Fruit fly (Drosophila melanogaster) whole organism, embryonic: ENCODE results near the gene CG17321.
A peak's percentile ranks its signal among the peaks of the same experiment; 100 is the strongest.

Experiments used
- ATbp ChIP-seq: fragments of 200-800 bp; sonication (Bioruptor generic); optimal IDR thresholded peaks from 2 replicates; lab custom pipeline; 2017; ENCODE audit warnings: missing biosample characterization, mild to moderate bottlenecking, missing genetic modification characterization, missing genetic modification reagents
- Ada2b ChIP-seq: fragments of 200-800 bp; sonication (Bioruptor generic); IDR thresholded peaks from 2 replicates; pipeline ENCODE4 v1.3.6; 2022; ENCODE audit warnings: missing biosample characterization, missing genetic modification characterization
- CG10654 ChIP-seq: fragments of 200-800 bp; sonication (Bioruptor generic); optimal IDR thresholded peaks from 2 replicates; lab custom pipeline; 2016; ENCODE audit warnings: missing biosample characterization, missing genetic modification characterization
- CG15601 ChIP-seq: fragments of 200-800 bp; sonication (Bioruptor generic); optimal IDR thresholded peaks from 3 replicates; lab custom pipeline; 2019; ENCODE audit warnings: missing biosample characterization, mild to moderate bottlenecking, missing genetic modification characterization, moderate library complexity
- CG15696 ChIP-seq: fragments of 200-800 bp; sonication (Bioruptor generic); optimal IDR thresholded peaks from 2 replicates; lab custom pipeline; 2019; ENCODE audit warnings: missing biosample characterization, mild to moderate bottlenecking, missing genetic modification characterization, moderate library complexity
- CG16779 ChIP-seq: fragments of 200-800 bp; sonication (Bioruptor generic); IDR thresholded peaks from 2 replicates; pipeline ENCODE4 v1.3.6; 2022; ENCODE audit warnings: missing biosample characterization, missing genetic modification characterization
- CG16813 ChIP-seq: fragments of 200-800 bp; sonication (Bioruptor generic); IDR thresholded peaks from 3 replicates; pipeline ENCODE4 v1.3.6; 2022; ENCODE audit warnings: missing biosample characterization, missing genetic modification characterization; ENCODE audit not compliant: partially characterized antibody
- CG17359 ChIP-seq: fragments of 200-800 bp; sonication (Bioruptor generic); optimal IDR thresholded peaks from 3 replicates; lab custom pipeline; 2018; ENCODE audit warnings: missing biosample characterization, mild to moderate bottlenecking, missing genetic modification characterization, moderate library complexity
- CG32767 ChIP-seq: fragments of 200-800 bp; sonication (Bioruptor generic); IDR thresholded peaks from 2 replicates; pipeline ENCODE4 v1.3.6; 2022; ENCODE audit warnings: missing biosample characterization, missing genetic modification characterization
- CG3407 ChIP-seq: fragments of 200-800 bp; sonication (Bioruptor generic); optimal IDR thresholded peaks from 2 replicates; lab custom pipeline; 2018; ENCODE audit warnings: missing biosample characterization, mild to moderate bottlenecking, missing genetic modification characterization
- CG4282 ChIP-seq: fragments of 200-800 bp; sonication (Bioruptor generic); optimal IDR thresholded peaks from 2 replicates; lab custom pipeline; 2016; ENCODE audit warnings: missing biosample characterization, missing genetic modification characterization
- CG4730 ChIP-seq: fragments of 200-800 bp; sonication (Bioruptor generic); IDR thresholded peaks from 2 replicates; pipeline ENCODE4 v1.3.6; 2022; ENCODE audit warnings: missing biosample characterization, missing genetic modification characterization
- CG6254 ChIP-seq: fragments of 200-800 bp; sonication (Bioruptor generic); optimal IDR thresholded peaks from 3 replicates; lab custom pipeline; 2017; ENCODE audit warnings: mild to moderate bottlenecking, missing biosample characterization, missing genetic modification reagents, missing genetic modification characterization
- CG6765 ChIP-seq: fragments of 200-800 bp; sonication (Bioruptor generic); optimal IDR thresholded peaks from 3 replicates; lab custom pipeline; 2017; ENCODE audit warnings: missing biosample characterization, mild to moderate bottlenecking, missing genetic modification characterization
- CG8944 ChIP-seq: fragments of 200-800 bp; sonication (Bioruptor generic); optimal IDR thresholded peaks from 3 replicates; lab custom pipeline; 2016; ENCODE audit warnings: missing biosample characterization, missing genetic modification characterization
- CG9727 ChIP-seq: fragments of 200-800 bp; sonication (Bioruptor generic); optimal IDR thresholded peaks from 3 replicates; lab custom pipeline; 2017; ENCODE audit warnings: missing biosample characterization, mild to moderate bottlenecking, missing genetic modification characterization
- Deaf1 ChIP-seq: fragments of 200-800 bp; optimal IDR thresholded peaks from 3 replicates; lab custom pipeline; 2019; ENCODE audit warnings: missing biosample characterization, mild to moderate bottlenecking, missing genetic modification characterization, moderate library complexity
- Dfd ChIP-seq, 2 experiments: fragments of >200 bp; optimal IDR thresholded peaks; 2 replicates each; lab custom pipeline; 2017; ENCODE audit warnings: missing biosample characterization in 2 of 2, missing genetic modification characterization in 2 of 2
- Elba2 ChIP-seq: fragments of 200-800 bp; sonication (Bioruptor generic); optimal IDR thresholded peaks from 3 replicates; lab custom pipeline; 2016; ENCODE audit warnings: missing biosample characterization, missing genetic modification characterization
- Gug ChIP-seq: fragments of 200-800 bp; sonication (Bioruptor generic); IDR thresholded peaks from 4 replicates; pipeline ENCODE4 v1.3.6; 2022; ENCODE audit warnings: missing biosample characterization, missing genetic modification characterization
- Hr78 ChIP-seq, 2 experiments: fragments of 200-800 bp in 1 of 2; fragments of >200 bp in 1 of 2; sonication (Bioruptor generic) in 1 of 2; optimal IDR thresholded peaks; 2 replicates each; lab custom pipeline; 2017 to 2019; ENCODE audit warnings: missing biosample characterization in 2 of 2, missing genetic modification characterization in 2 of 2, mild to moderate bottlenecking in 1 of 2, moderate library complexity in 1 of 2
- Mad ChIP-seq: fragments of 200-800 bp; sonication (Bioruptor generic); optimal IDR thresholded peaks from 2 replicates; lab custom pipeline; 2016; ENCODE audit warnings: missing biosample characterization, missing genetic modification characterization
- Meics ChIP-seq: fragments of 200-800 bp; sonication (Bioruptor generic); optimal IDR thresholded peaks from 2 replicates; lab custom pipeline; 2017; ENCODE audit warnings: missing biosample characterization, mild to moderate bottlenecking, missing genetic modification characterization
- Pdp1 ChIP-seq, 2 experiments: fragments of 200-800 bp; sonication (Bioruptor generic); optimal IDR thresholded peaks; 3 replicates each; lab custom pipeline; 2016; ENCODE audit warnings: missing biosample characterization in 2 of 2, missing genetic modification characterization in 2 of 2, mild to moderate bottlenecking in 1 of 2, moderate library complexity in 1 of 2
- Scr ChIP-seq: fragments of 200-800 bp; sonication (Bioruptor generic); IDR thresholded peaks from 2 replicates; pipeline ENCODE4 v1.3.6; 2022; ENCODE audit warnings: missing biosample characterization, missing genetic modification characterization; ENCODE audit not compliant: partially characterized antibody
- Sry-β ChIP-seq: fragments of 200-800 bp; sonication (Bioruptor generic); optimal IDR thresholded peaks from 2 replicates; lab custom pipeline; 2018; ENCODE audit warnings: missing biosample characterization, mild to moderate bottlenecking, missing genetic modification characterization, moderate library complexity
- btn ChIP-seq: fragments of 200-800 bp; sonication (Bioruptor generic); optimal IDR thresholded peaks from 2 replicates; lab custom pipeline; 2016; ENCODE audit warnings: missing biosample characterization, missing genetic modification characterization
- dm ChIP-seq: fragments of 200-800 bp; sonication (Bioruptor generic); optimal IDR thresholded peaks from 3 replicates; lab custom pipeline; 2016; ENCODE audit warnings: missing biosample characterization, missing genetic modification characterization
- hb ChIP-seq: fragments of 200-800 bp; sonication (Bioruptor generic); IDR thresholded peaks from 3 replicates; pipeline ENCODE4 v1.3.6; 2022; ENCODE audit warnings: missing biosample characterization, missing genetic modification characterization; ENCODE audit not compliant: partially characterized antibody
- jigr1 ChIP-seq: fragments of 200-800 bp; sonication (Bioruptor generic); IDR thresholded peaks from 3 replicates; pipeline ENCODE4 v1.3.6; 2022; ENCODE audit warnings: missing biosample characterization, missing genetic modification characterization
- kay ChIP-seq: fragments of 200-800 bp; sonication (Bioruptor generic); optimal IDR thresholded peaks from 2 replicates; lab custom pipeline; 2016; ENCODE audit warnings: missing biosample characterization, missing genetic modification characterization
- kni ChIP-seq: fragments of 200-800 bp; sonication (Bioruptor generic); optimal IDR thresholded peaks from 3 replicates; lab custom pipeline; 2017; ENCODE audit warnings: mild to moderate bottlenecking, missing biosample characterization, missing genetic modification reagents, missing genetic modification characterization
- mld ChIP-seq: fragments of 200-800 bp; sonication (Bioruptor generic); IDR thresholded peaks from 3 replicates; pipeline ENCODE4 v1.3.6; 2022; ENCODE audit warnings: missing biosample characterization, missing genetic modification characterization; ENCODE audit not compliant: partially characterized antibody
- nau ChIP-seq: fragments of 200-800 bp; sonication (Bioruptor generic); optimal IDR thresholded peaks from 3 replicates; lab custom pipeline; 2017; ENCODE audit warnings: missing biosample characterization, mild to moderate bottlenecking, missing genetic modification characterization, missing genetic modification reagents
- p53 ChIP-seq: fragments of 200-800 bp; sonication (Bioruptor generic); optimal IDR thresholded peaks from 2 replicates; lab custom pipeline; 2016; ENCODE audit warnings: missing biosample characterization, missing genetic modification characterization
- pan ChIP-seq, 4 experiments: fragments of >200 bp in 3 of 4; fragments of 200-800 bp in 1 of 4; sonication (Bioruptor generic) in 1 of 4; optimal IDR thresholded peaks in 3 of 4; IDR thresholded peaks in 1 of 4; 2 replicates each; pipeline versions ENCODE4 v1.3.6 to Lab custom; 2017 to 2022; ENCODE audit warnings: missing biosample characterization in 2 of 4, missing genetic modification characterization in 2 of 4, mixed read lengths in 1 of 4
- pb ChIP-seq: fragments of 200-800 bp; sonication (Bioruptor generic); optimal IDR thresholded peaks from 3 replicates; lab custom pipeline; 2016; ENCODE audit warnings: missing biosample characterization, missing genetic modification characterization
- pfk ChIP-seq: fragments of 200-800 bp; sonication (Bioruptor generic); optimal IDR thresholded peaks from 2 replicates; lab custom pipeline; 2018; ENCODE audit warnings: missing biosample characterization, mild to moderate bottlenecking, missing genetic modification characterization, moderate library complexity
- pho ChIP-seq: fragments of 200-800 bp; sonication (Bioruptor generic); optimal IDR thresholded peaks from 2 replicates; lab custom pipeline; 2016; ENCODE audit warnings: missing biosample characterization, missing genetic modification characterization
- ro ChIP-seq: fragments of 200-800 bp; sonication (Bioruptor generic); IDR thresholded peaks from 2 replicates; pipeline ENCODE4 v1.3.6; 2022; ENCODE audit warnings: missing biosample characterization, missing genetic modification characterization
- salm ChIP-seq: fragments of 200-800 bp; sonication (Bioruptor generic); optimal IDR thresholded peaks from 2 replicates; lab custom pipeline; 2018; ENCODE audit warnings: missing biosample characterization, mild to moderate bottlenecking, missing genetic modification characterization
- schlank ChIP-seq: fragments of 200-800 bp; sonication (Bioruptor generic); optimal IDR thresholded peaks from 2 replicates; lab custom pipeline; 2018; ENCODE audit warnings: missing biosample characterization, mild to moderate bottlenecking, missing genetic modification characterization
- sqz ChIP-seq: fragments of 200-800 bp; sonication (Bioruptor generic); optimal IDR thresholded peaks from 3 replicates; lab custom pipeline; 2018; ENCODE audit warnings: missing biosample characterization, mild to moderate bottlenecking, missing genetic modification characterization
- tin ChIP-seq: fragments of 200-800 bp; sonication (Bioruptor generic); optimal IDR thresholded peaks from 3 replicates; lab custom pipeline; 2016; ENCODE audit warnings: missing biosample characterization, missing genetic modification characterization
- toy ChIP-seq: fragments of 200-800 bp; sonication (Bioruptor generic); IDR thresholded peaks from 2 replicates; pipeline ENCODE4 v1.3.6; 2022; ENCODE audit warnings: missing biosample characterization, missing genetic modification characterization
- unc-4 ChIP-seq: fragments of 200-800 bp; sonication (Bioruptor generic); IDR thresholded peaks from 2 replicates; pipeline ENCODE4 v1.3.6; 2022; ENCODE audit warnings: missing biosample characterization, missing genetic modification characterization; ENCODE audit not compliant: partially characterized antibody
- wor ChIP-seq: fragments of 200-800 bp; sonication (Bioruptor generic); IDR thresholded peaks from 2 replicates; pipeline ENCODE4 v1.3.6; 2022; ENCODE audit warnings: missing biosample characterization, missing genetic modification characterization
- yki ChIP-seq: fragments of >200 bp; optimal IDR thresholded peaks from 3 replicates; lab custom pipeline; 2018
- zen2 ChIP-seq: fragments of 200-800 bp; sonication (Bioruptor generic); IDR thresholded peaks from 3 replicates; pipeline ENCODE4 v1.3.6; 2022; ENCODE audit warnings: missing biosample characterization, missing genetic modification characterization; ENCODE audit not compliant: partially characterized antibody

Gene CG17321

DNA sequence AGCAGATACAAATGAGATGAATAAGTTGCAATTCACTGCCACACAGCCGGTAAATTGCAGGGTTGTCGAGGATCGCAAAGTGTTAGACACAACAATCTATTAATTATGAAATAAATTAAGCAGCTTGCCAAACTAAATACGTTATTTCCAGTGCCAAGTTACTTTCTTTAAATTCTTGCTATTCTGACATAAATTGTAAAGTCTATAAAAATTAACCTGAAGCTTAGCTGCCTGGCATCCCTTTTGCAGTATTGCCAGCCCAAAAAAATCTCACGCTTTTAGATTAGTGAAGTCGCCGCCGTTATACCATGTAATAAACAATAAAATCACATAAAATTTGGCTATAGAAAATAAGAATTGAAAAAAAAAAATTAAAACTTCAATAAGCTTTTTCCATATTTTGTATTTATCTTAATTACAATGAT, 12.7 kb downstream of the CG17321 start (continued):
- TF ChIP-seq Gug: peak; percentile 86
- TF ChIP-seq tin (GFP tag; lab: Kevin White, UChicago): peak; percentile 77
- peak; percentile 87 for TF ChIP-seq CG16779 (GFP tag; lab: Robert Waterston, UW)
- peak; percentile 39 for TF ChIP-seq kay (GFP tag; lab: Kevin White, UChicago)
- TF ChIP-seq CG9727 (GFP tag; lab: Kevin White, UChicago): peak; percentile 69
- TF ChIP-seq pho (GFP tag; lab: Kevin White, UChicago): peak; percentile 92
- peak; percentile 67 for TF ChIP-seq Sry-β (GFP tag; lab: Kevin White, UChicago)
- peak; percentile 82 for TF ChIP-seq CG3407 (GFP tag; lab: Kevin White, UChicago)
- peak; percentile 87 for TF ChIP-seq CG4730 (GFP tag; lab: Robert Waterston, UW)
- no peak for TF ChIP-seq pfk (GFP tag; lab: Kevin White, UChicago)
- peak; percentile 87 for TF ChIP-seq salm (tag; lab: Kevin White, UChicago)
- no peak for TF ChIP-seq mld (GFP tag; lab: Robert Waterston, UW)
- peak; percentile 69 to 78 for TF ChIP-seq Pdp1 (GFP tag; optimal IDR thresholded peaks at IDR 0.05; lab: Kevin White, UChicago)
- peak; percentile 92 for TF ChIP-seq CG17359
- peak; percentile 84 for TF ChIP-seq CG10654 (GFP tag; lab: Kevin White, UChicago)
- peak; percentile 67 for TF ChIP-seq Deaf1
- peak; percentile 88 for TF ChIP-seq CG8944 (GFP tag; lab: Kevin White, UChicago)
- TF ChIP-seq wor (GFP tag; lab: Robert Waterston, UW): peak; percentile 83
- peak; percentile 91 for TF ChIP-seq ATbp (GFP tag; lab: Kevin White, UChicago)
- TF ChIP-seq CG15601: peak; percentile 87
- TF ChIP-seq toy (GFP tag; lab: Robert Waterston, UW): peak; percentile 79
- no peak for TF ChIP-seq CG16813 (GFP tag; lab: Robert Waterston, UW)
- peak; percentile 48; the same call in 1 of the 2 replicates for TF ChIP-seq ro
- TF ChIP-seq CG6765: peak; percentile 81
- TF ChIP-seq nau: no peak
- peak; percentile 92 for TF ChIP-seq Ada2b
- peak; percentile 77 for TF ChIP-seq CG4282 (GFP tag; lab: Kevin White, UChicago)
- TF ChIP-seq jigr1 (GFP tag; lab: Robert Waterston, UW): peak; percentile 55; the same call in 2 of the 3 replicates
- no peak for TF ChIP-seq Hr78 (GFP tag; optimal IDR thresholded peaks at IDR 0.05; lab: Kevin White, UChicago)
- TF ChIP-seq p53: peak; percentile 33
- peak; percentile 84 for TF ChIP-seq Mad (GFP tag; lab: Kevin White, UChicago)
- peak; percentile 84 for TF ChIP-seq CG6254 (GFP tag; lab: Kevin White, UChicago)
- no peak for TF ChIP-seq yki (lab: Kevin White, UChicago)
- TF ChIP-seq unc-4: 0 out of 2 replicates have a peak, but pooled peaks have one; percentile 32
- TF ChIP-seq CG15696: peak; percentile 80
- TF ChIP-seq Dfd (GFP tag; optimal IDR thresholded peaks at IDR 0.05; lab: Kevin White, UChicago): no peak
- TF ChIP-seq pan (optimal IDR thresholded peaks at IDR 0.05; lab: Kevin White, UChicago): no peak
- peak in 1 of 2 experiments; percentile 95 for TF ChIP-seq pan (GFP tag; optimal IDR thresholded peaks at IDR 0.05 in 1 of 2, IDR thresholded peaks at IDR 0.05 in 1 of 2)
- TF ChIP-seq dm (GFP tag; lab: Kevin White, UChicago): peak; percentile 77
- TF ChIP-seq hb (GFP tag; lab: Robert Waterston, UW): no peak
- peak; percentile 76 for TF ChIP-seq sqz (GFP tag; lab: Kevin White, UChicago)
- TF ChIP-seq Meics (GFP tag; lab: Kevin White, UChicago): peak; percentile 91
- peak; percentile 30 for TF ChIP-seq btn (GFP tag; lab: Kevin White, UChicago)
- peak; percentile 78 for TF ChIP-seq schlank (tag; lab: Kevin White, UChicago)
- peak; percentile 43 for TF ChIP-seq Elba2 (GFP tag; lab: Kevin White, UChicago)
- no peak for TF ChIP-seq zen2 (GFP tag; lab: Robert Waterston, UW)
- peak; percentile 89 for TF ChIP-seq CG32767
- TF ChIP-seq Scr (GFP tag; lab: Robert Waterston, UW): peak; percentile 38; the same call in 1 of the 2 replicates
- TF ChIP-seq kni: peak; percentile 52
- peak; percentile 53 for TF ChIP-seq pb (GFP tag; lab: Kevin White, UChicago)
